Worm (Caenorhabditis elegans) whole organism, L1 larva: ENCODE measurements around the gene T09A5.5.

ENCODE experiments used
- C16A3.4 ChIP-seq: fragments of 150-350 bp; optimal IDR thresholded peaks from 2 replicates; lab custom pipeline; 2014; ENCODE audit warnings: missing biosample characterization, missing genetic modification characterization
- C34B4.2 ChIP-seq: sonication (generic microtip); optimal IDR thresholded peaks from 2 replicates; lab custom pipeline; 2017; ENCODE audit warnings: mild to moderate bottlenecking, missing genetic modification characterization, missing compliant biosample characterization
- F16B12.6 ChIP-seq: fragments of 150-350 bp; optimal IDR thresholded peaks from 2 replicates; lab custom pipeline; 2014; ENCODE audit warnings: missing biosample characterization, missing genetic modification characterization
- Y116A8C.19 ChIP-seq: sonication (generic microtip); optimal IDR thresholded peaks from 2 replicates; lab custom pipeline; 2016; ENCODE audit warnings: missing compliant biosample characterization, missing genetic modification characterization, borderline replicate concordance
- aha-1 ChIP-seq: fragments of 150-350 bp; optimal IDR thresholded peaks from 2 replicates; lab custom pipeline; 2014; ENCODE audit warnings: missing biosample characterization, missing genetic modification characterization
- alr-1 ChIP-seq: fragments of 200-800 bp; sonication (Bioruptor generic); optimal IDR thresholded peaks from 2 replicates; lab custom pipeline; 2018; ENCODE audit warnings: borderline replicate concordance, mild to moderate bottlenecking, missing genetic modification characterization, missing compliant biosample characterization
- blmp-1 ChIP-seq: fragments of 150-350 bp; optimal IDR thresholded peaks from 2 replicates; lab custom pipeline; 2014; ENCODE audit warnings: missing biosample characterization, missing genetic modification characterization
- ceh-63 ChIP-seq: fragments of 200-800 bp; sonication (Bioruptor generic); optimal IDR thresholded peaks from 2 replicates; lab custom pipeline; 2018; ENCODE audit warnings: mild to moderate bottlenecking, missing genetic modification characterization, missing compliant biosample characterization
- ceh-8 ChIP-seq: fragments of 200-800 bp; sonication (Bioruptor generic); optimal IDR thresholded peaks from 2 replicates; lab custom pipeline; 2018; ENCODE audit warnings: mild to moderate bottlenecking, missing genetic modification characterization, moderate library complexity, missing compliant biosample characterization
- ceh-88 ChIP-seq: fragments of 200-800 bp; sonication (Bioruptor generic); IDR thresholded peaks from 2 replicates; pipeline ENCODE4 v1.3.6; 2022; ENCODE audit warnings: missing genetic modification characterization, missing compliant biosample characterization
- ceh-90 ChIP-seq: sonication (generic microtip); optimal IDR thresholded peaks from 2 replicates; lab custom pipeline; 2016; ENCODE audit warnings: missing genetic modification characterization, missing compliant biosample characterization
- ces-1 ChIP-seq: fragments of 150-350 bp; optimal IDR thresholded peaks from 2 replicates; lab custom pipeline; 2014; ENCODE audit warnings: missing biosample characterization, missing genetic modification reagents, missing genetic modification characterization
- dpl-1 ChIP-seq, 3 experiments: fragments of 150-350 bp in 2 of 3; sonication (generic microtip) in 1 of 3; optimal IDR thresholded peaks; 2 replicates each; lab custom pipeline; 2014 to 2017; ENCODE audit warnings: missing biosample characterization in 3 of 3, missing genetic modification characterization in 3 of 3, missing genetic modification reagents in 3 of 3
- egl-13 ChIP-seq: sonication (generic microtip); optimal IDR thresholded peaks from 2 replicates; lab custom pipeline; 2016; ENCODE audit warnings: missing genotype, missing genetic modification reagents, missing genetic modification characterization, missing compliant biosample characterization
- elt-2 ChIP-seq: sonication (generic microtip); optimal IDR thresholded peaks from 2 replicates; lab custom pipeline; 2016; ENCODE audit warnings: missing genetic modification characterization, mild to moderate bottlenecking, inconsistent platforms, missing compliant biosample characterization, missing genetic modification reagents
- ets-5 ChIP-seq: fragments of 200-800 bp; sonication (Bioruptor generic); IDR thresholded peaks from 2 replicates; pipeline ENCODE4 v1.3.6; 2022; ENCODE audit warnings: missing genetic modification characterization, missing compliant biosample characterization
- fkh-10 ChIP-seq: sonication (generic microtip); optimal IDR thresholded peaks from 2 replicates; lab custom pipeline; 2017; ENCODE audit warnings: missing biosample characterization, missing genetic modification reagents, missing genetic modification characterization
- fkh-8 ChIP-seq: sonication (generic microtip); optimal IDR thresholded peaks from 2 replicates; lab custom pipeline; 2016; ENCODE audit warnings: mild to moderate bottlenecking, missing genetic modification characterization, missing compliant biosample characterization
- hlh-17 ChIP-seq: fragments of 200-800 bp; sonication (Bioruptor generic); optimal IDR thresholded peaks from 2 replicates; lab custom pipeline; 2018; ENCODE audit warnings: missing genetic modification characterization, mild to moderate bottlenecking, missing compliant biosample characterization, moderate library complexity, borderline replicate concordance
- irx-1 ChIP-seq: sonication (generic microtip); optimal IDR thresholded peaks from 2 replicates; lab custom pipeline; 2016; ENCODE audit warnings: missing genetic modification characterization, missing compliant biosample characterization
- lin-13 ChIP-seq: fragments of 150-350 bp; optimal IDR thresholded peaks from 2 replicates; lab custom pipeline; 2014; ENCODE audit warnings: missing biosample characterization, missing genetic modification reagents, missing genetic modification characterization
- lin-14 ChIP-seq: fragments of 200-800 bp; sonication (Bioruptor generic); optimal IDR thresholded peaks from 2 replicates; lab custom pipeline; 2018; ENCODE audit warnings: mild to moderate bottlenecking, missing genetic modification characterization, moderate library complexity, missing compliant biosample characterization
- lin-15B ChIP-seq: fragments of 150-350 bp; sonication (generic microtip); optimal IDR thresholded peaks from 3 replicates; lab custom pipeline; 2014; ENCODE audit warnings: missing biosample characterization, missing genetic modification characterization
- lin-39 ChIP-seq: fragments of 150-350 bp; optimal IDR thresholded peaks from 2 replicates; lab custom pipeline; 2014; ENCODE audit warnings: missing biosample characterization, missing genetic modification reagents, missing genetic modification characterization
- lsy-2 ChIP-seq, 2 experiments: fragments of 150-350 bp; optimal IDR thresholded peaks; 2 replicates each; lab custom pipeline; 2014; ENCODE audit warnings: missing biosample characterization in 2 of 2, missing genetic modification characterization in 2 of 2
- mab-9 ChIP-seq: fragments of 200-800 bp; sonication (Bioruptor generic); IDR thresholded peaks from 2 replicates; pipeline ENCODE4 v1.3.6; 2022; ENCODE audit warnings: missing genetic modification reagents, missing genetic modification characterization, missing compliant biosample characterization
- mef-2 ChIP-seq: fragments of 150-350 bp; optimal IDR thresholded peaks from 2 replicates; lab custom pipeline; 2014; ENCODE audit warnings: missing biosample characterization, missing genetic modification characterization
- nhr-12 ChIP-seq: sonication (generic microtip); optimal IDR thresholded peaks from 2 replicates; lab custom pipeline; 2017; ENCODE audit warnings: missing biosample characterization, missing genetic modification characterization
- nhr-19 ChIP-seq: fragments of 200-800 bp; sonication (Bioruptor generic); conservative IDR thresholded peaks from 2 replicates; pipeline ENCODE4 v1.3.6; 2022; ENCODE audit warnings: missing genetic modification characterization, missing compliant biosample characterization
- nhr-20 ChIP-seq: sonication (generic microtip); optimal IDR thresholded peaks from 2 replicates; lab custom pipeline; 2016; ENCODE audit warnings: mild to moderate bottlenecking, missing genetic modification characterization, missing compliant biosample characterization
- nhr-28 ChIP-seq: fragments of 150-350 bp; optimal IDR thresholded peaks from 2 replicates; lab custom pipeline; 2014; ENCODE audit warnings: missing biosample characterization, missing genetic modification characterization
- nhr-84 ChIP-seq: sonication (generic microtip); optimal IDR thresholded peaks from 2 replicates; lab custom pipeline; 2017; ENCODE audit warnings: missing biosample characterization, missing genetic modification characterization
- pax-3 ChIP-seq: fragments of 200-800 bp; sonication (Bioruptor generic); optimal IDR thresholded peaks from 2 replicates; lab custom pipeline; 2018; ENCODE audit warnings: mild to moderate bottlenecking, missing genetic modification characterization, moderate library complexity, missing compliant biosample characterization
- rnt-1 ChIP-seq: sonication (generic microtip); optimal IDR thresholded peaks from 2 replicates; lab custom pipeline; 2016; ENCODE audit warnings: mild to moderate bottlenecking, missing genetic modification characterization, moderate library complexity, missing compliant biosample characterization
- snpc-4 ChIP-seq: fragments of 150-350 bp; optimal IDR thresholded peaks from 2 replicates; lab custom pipeline; 2014; ENCODE audit warnings: missing biosample characterization, missing genetic modification characterization
- snu-23 ChIP-seq: sonication (generic microtip); optimal IDR thresholded peaks from 2 replicates; lab custom pipeline; 2016; ENCODE audit warnings: missing genetic modification characterization, missing compliant biosample characterization
- sptf-1 ChIP-seq: fragments of 150-350 bp; optimal IDR thresholded peaks from 2 replicates; lab custom pipeline; 2014; ENCODE audit warnings: missing biosample characterization, missing genetic modification characterization
- sup-37 ChIP-seq: fragments of 200-800 bp; sonication (Bioruptor generic); optimal IDR thresholded peaks from 2 replicates; lab custom pipeline; 2018; ENCODE audit warnings: mild to moderate bottlenecking, missing genetic modification characterization, missing compliant biosample characterization
- swsn-7 ChIP-seq: sonication (generic microtip); optimal IDR thresholded peaks from 2 replicates; lab custom pipeline; 2016; ENCODE audit warnings: missing genetic modification characterization, missing compliant biosample characterization
- tlp-1 ChIP-seq: fragments of 150-350 bp; optimal IDR thresholded peaks from 2 replicates; lab custom pipeline; 2014; ENCODE audit warnings: missing biosample characterization, missing genetic modification characterization
- unc-62 ChIP-seq: fragments of 150-350 bp; optimal IDR thresholded peaks from 2 replicates; lab custom pipeline; 2014; ENCODE audit warnings: missing biosample characterization, missing genetic modification reagents, missing genetic modification characterization
- unc-86 ChIP-seq: sonication (generic microtip); optimal IDR thresholded peaks from 2 replicates; lab custom pipeline; 2016; ENCODE audit warnings: missing genetic modification characterization, missing compliant biosample characterization
- unc-98 ChIP-seq: fragments of 200-800 bp; sonication (Bioruptor generic); IDR thresholded peaks from 2 replicates; pipeline ENCODE4 v1.3.6; 2022; ENCODE audit warnings: missing genetic modification characterization, missing compliant biosample characterization
- vab-15 ChIP-seq: sonication (generic microtip); optimal IDR thresholded peaks from 2 replicates; lab custom pipeline; 2017; ENCODE audit warnings: missing genotype, mild to moderate bottlenecking, missing genetic modification characterization, missing compliant biosample characterization
- zag-1 ChIP-seq: fragments of 150-350 bp; optimal IDR thresholded peaks from 2 replicates; lab custom pipeline; 2014; ENCODE audit warnings: missing biosample characterization, missing genetic modification characterization
- ztf-4 ChIP-seq: fragments of 150-350 bp; optimal IDR thresholded peaks from 2 replicates; lab custom pipeline; 2014; ENCODE audit warnings: missing biosample characterization, missing genetic modification characterization

Gene T09A5.5

DNA sequence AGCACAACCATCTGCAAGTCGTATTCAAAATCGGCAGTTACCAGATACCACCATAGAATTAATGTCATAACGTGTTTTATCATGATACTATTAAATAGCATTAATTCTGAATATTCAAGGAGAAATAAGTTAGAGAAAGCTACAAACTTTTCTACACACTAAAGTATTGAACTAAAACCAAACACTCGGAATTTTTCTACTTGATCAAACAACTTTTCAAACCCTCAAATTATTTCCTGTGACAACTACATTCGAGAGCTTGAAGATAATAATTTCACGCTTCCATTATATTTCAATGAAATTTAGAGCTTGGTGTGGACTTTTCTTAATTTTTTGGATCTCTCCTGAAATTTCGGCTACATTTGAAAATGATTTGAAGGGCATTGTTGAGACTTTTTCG, 31.1 kb downstream of the T09A5.5 start, which contains the start of gene irld-47:
Gene irld-47 (minus strand): TSS at position 101 of the 400 bp plus-strand sequence.
- no peak for TF ChIP-seq lin-14
- no peak for TF ChIP-seq vab-15 (tag; lab: Kevin White, UChicago)
- TF ChIP-seq zag-1 (tag; lab: Kevin White, UChicago): no peak
- no peak for TF ChIP-seq ces-1 (GFP tag; lab: Kevin White, UChicago)
- no peak for TF ChIP-seq blmp-1 (tag; lab: Kevin White, UChicago)
- no peak for TF ChIP-seq sptf-1 (tag; lab: Kevin White, UChicago)
- TF ChIP-seq unc-62: no peak
- no peak for TF ChIP-seq ceh-8 (GFP tag; lab: Kevin White, UChicago)
- no peak for TF ChIP-seq mef-2 (tag; lab: Kevin White, UChicago)
- no peak for TF ChIP-seq ztf-4 (tag; lab: Kevin White, UChicago)
- TF ChIP-seq ceh-88: no peak
- TF ChIP-seq, all 84 proteins: peak for 0

DNA sequence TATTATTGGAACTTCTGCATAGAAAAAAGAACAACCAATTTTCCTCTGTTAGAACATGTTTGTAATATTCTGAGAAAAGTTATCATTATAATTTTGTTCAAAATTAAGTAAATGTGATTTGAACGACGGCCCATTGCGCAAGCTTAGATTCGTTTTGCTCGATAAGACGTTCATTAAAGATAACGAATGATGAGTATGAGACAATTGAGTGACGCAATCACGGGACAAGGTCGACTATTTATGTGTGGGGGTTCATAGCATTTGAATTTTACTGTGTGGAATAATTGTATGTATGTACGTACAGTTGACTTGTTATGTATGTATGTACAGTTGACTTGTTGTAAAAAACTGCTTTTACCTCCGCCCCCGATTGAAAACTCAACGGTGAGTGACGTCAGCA, 34.2 kb downstream of the T09A5.5 start:
- TF ChIP-seq rnt-1 (tag; lab: Kevin White, UChicago) (no peak), elt-2 (tag; lab: Kevin White, UChicago) (no peak), alr-1 (tag; lab: Kevin White, UChicago) (no peak), snpc-4 (tag; lab: Kevin White, UChicago) (no peak), nhr-19 (GFP tag; lab: Robert Waterston, UW) (no peak), lin-39 (tag; lab: Kevin White, UChicago) (no peak), irx-1 (tag; lab: Kevin White, UChicago) (no peak), fkh-10 (GFP tag; lab: Kevin White, UChicago) (no peak)

DNA sequence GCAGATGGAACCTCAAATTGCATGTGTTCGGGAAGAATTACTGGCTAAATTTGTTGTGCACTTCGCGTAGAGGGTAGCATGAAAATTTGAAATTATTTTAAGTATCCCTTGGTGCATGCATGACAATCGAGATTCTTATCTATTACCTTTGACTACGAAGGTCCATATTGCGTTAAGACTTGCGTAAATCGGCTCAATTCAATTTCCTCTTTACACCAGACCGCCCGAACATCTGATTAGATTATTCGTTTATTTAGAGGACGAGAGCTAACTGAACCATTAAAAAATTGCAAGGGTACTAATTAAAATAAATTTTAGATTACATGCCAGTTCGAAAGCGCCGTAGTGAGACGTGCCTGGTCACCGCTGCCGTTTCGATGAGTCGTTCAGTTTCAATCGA, 36.0 kb downstream of the T09A5.5 start:
- TF ChIP-seq lin-15B: no peak
- no peak for TF ChIP-seq nhr-84 (tag; lab: Kevin White, UChicago)
- TF ChIP-seq ztf-4 (tag; lab: Kevin White, UChicago): no peak
- no peak for TF ChIP-seq egl-13 (tag; lab: Kevin White, UChicago)
- TF ChIP-seq C16A3.4: no peak
- no peak for TF ChIP-seq mab-9 (GFP tag; lab: Robert Waterston, UW)
- no peak for TF ChIP-seq pax-3 (tag; lab: Kevin White, UChicago)
- TF ChIP-seq aha-1: no peak
- TF ChIP-seq Y116A8C.19 (tag; lab: Kevin White, UChicago): no peak
- no peak for TF ChIP-seq dpl-1 (GFP tag; optimal IDR thresholded peaks at IDR 0.05; lab: Kevin White, UChicago)
- TF ChIP-seq lin-39 (tag; lab: Kevin White, UChicago): no peak
- TF ChIP-seq nhr-19 (GFP tag; lab: Robert Waterston, UW): no peak
- no peak for TF ChIP-seq nhr-12
- no peak for TF ChIP-seq rnt-1 (tag; lab: Kevin White, UChicago)
- TF ChIP-seq sup-37 (GFP tag; lab: Kevin White, UChicago): no peak
- TF ChIP-seq ceh-63 (GFP tag; lab: Kevin White, UChicago): no peak
- no peak for TF ChIP-seq lin-13
- no peak for TF ChIP-seq unc-86 (tag; lab: Kevin White, UChicago)
- no peak for TF ChIP-seq ceh-88
- TF ChIP-seq ets-5 (GFP tag; lab: Robert Waterston, UW): no peak

DNA sequence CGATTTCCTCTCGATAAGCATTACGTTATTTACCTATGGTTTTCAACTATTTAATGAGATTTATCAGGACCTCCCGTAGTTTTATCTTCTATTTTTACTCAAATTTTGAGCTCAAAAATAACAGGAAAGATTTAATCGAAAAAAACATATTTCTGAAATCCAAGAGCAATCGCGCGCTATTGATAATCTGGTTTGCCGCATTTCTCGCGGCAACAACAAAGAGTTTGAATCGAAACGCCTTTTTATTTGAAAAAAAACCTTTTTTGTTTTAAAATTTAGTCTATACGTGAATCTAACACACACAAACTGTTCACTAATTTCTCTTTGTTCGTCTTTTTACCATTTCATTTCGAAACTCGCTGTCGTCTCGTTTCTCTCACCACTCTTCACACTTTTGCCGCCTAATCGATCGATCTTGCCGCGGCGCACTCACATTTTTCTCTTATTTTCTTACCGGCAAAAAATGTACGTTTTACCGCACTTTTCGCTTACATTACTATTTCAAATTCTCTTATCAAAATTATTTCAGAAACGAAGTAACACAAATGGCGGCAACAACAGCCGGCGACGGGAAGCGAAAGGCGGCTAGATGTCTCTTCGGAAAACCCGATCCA, 37.3 kb downstream of the T09A5.5 start, which contains the start of gene cki-2:
Gene cki-2 (plus strand): TSS at position 337 of the 614 bp plus-strand sequence.
- TF ChIP-seq nhr-28 (tag; lab: Kevin White, UChicago) (no peak), blmp-1 (tag; lab: Kevin White, UChicago) (peak; percentile 41), nhr-20 (peak; percentile 1), unc-98 (GFP tag; lab: Robert Waterston, UW) (no peak), ceh-90 (tag; lab: Kevin White, UChicago) (no peak), snu-23 (GFP tag; lab: Kevin White, UChicago) (peak; percentile 14), dpl-1 (GFP tag; optimal IDR thresholded peaks at IDR 0.05; lab: Kevin White, UChicago) (peak; percentile 23 to 84 (median 62)), elt-2 (tag; lab: Kevin White, UChicago) (peak; percentile 5), fkh-8 (tag; lab: Kevin White, UChicago) (no peak), tlp-1 (tag; lab: Kevin White, UChicago) (no peak), lin-14 (peak; percentile 25), ztf-4 (tag; lab: Kevin White, UChicago) (no peak), egl-13 (tag; lab: Kevin White, UChicago) (no peak), swsn-7 (no peak), lsy-2 (tag; optimal IDR thresholded peaks at IDR 0.05; lab: Kevin White, UChicago) (peak in 1 of 2 experiments; percentile 49), vab-15 (tag; lab: Kevin White, UChicago) (no peak), ets-5 (GFP tag; lab: Robert Waterston, UW) (no peak), hlh-17 (GFP tag; lab: Kevin White, UChicago) (no peak), C34B4.2 (tag; lab: Kevin White, UChicago) (no peak), F16B12.6 (tag; lab: Kevin White, UChicago) (no peak)
